Fruit fly (Drosophila melanogaster): ENCODE measurements around the gene CG18265.

DNA sequence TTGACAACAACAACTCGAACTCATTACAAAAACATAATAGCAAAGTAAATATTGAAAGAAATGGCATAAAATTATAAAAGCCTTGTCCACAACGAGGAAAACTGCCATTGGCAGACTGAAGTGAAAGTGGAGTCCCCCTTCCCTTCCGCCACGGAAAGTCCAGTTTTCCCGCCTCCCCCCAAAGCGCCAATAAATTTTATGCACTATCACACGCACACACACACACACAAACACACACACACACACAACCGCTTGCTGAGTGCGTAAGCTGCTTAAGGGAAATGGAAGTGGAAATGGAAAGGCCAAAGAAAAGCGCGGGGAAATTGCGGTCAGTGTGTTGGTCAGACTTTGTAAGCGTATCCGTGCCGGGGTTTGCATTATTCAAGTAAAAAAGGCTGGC lies 23.3 kb downstream of the CG18265 start:
- TF ChIP-seq psq (optimal IDR thresholded peaks at IDR 0.05) (no peak), Myc (optimal IDR thresholded peaks at IDR 0.05) (no peak), h (optimal IDR thresholded peaks at IDR 0.05) (no peak), Sin3A (optimal IDR thresholded peaks at IDR 0.05) (no peak), insv (optimal IDR thresholded peaks at IDR 0.05) (no peak)
